Worm (Caenorhabditis elegans): ENCODE data around the gene Y41C4A.9.

The Y41C4A.9 gene

ce11 chrIII:11726590-11726989, 8.1 kb upstream of the Y41C4A.9 start, which contains the start of gene Y41C4A.12:
TSS of gene Y41C4A.12 (minus strand) at chrIII:11726690.
- TF ChIP-seq him-1 (tag; optimal IDR thresholded peaks at IDR 0.05), result no peak
- TF ChIP-seq dao-5 (tag; optimal IDR thresholded peaks at IDR 0.05), result no peak
- TF ChIP-seq W03F9.2 (tag; optimal IDR thresholded peaks at IDR 0.05), result no peak

- TF ChIP-seq him-1 (tag; optimal IDR thresholded peaks at IDR 0.05) (no peak), dao-5 (tag; optimal IDR thresholded peaks at IDR 0.05) (no peak), W03F9.2 (tag; optimal IDR thresholded peaks at IDR 0.05) (no peak)
These were observed 3.0 kb upstream of the Y41C4A.9 start, which contains the start of gene Y41C4A.32 for ce11 chrIII:11721405-11721804. TSS of gene Y41C4A.32 (plus strand) at chrIII:11721706.

ce11 chrIII:11719400-11719875, 993 bp upstream of the Y41C4A.9 start, which contains the start of the genes elb-1 and Y41C4A.11:
TSS of gene elb-1 (minus strand) at chrIII:11719450.
TSS of gene Y41C4A.11 (plus strand) at chrIII:11719860.
- TF ChIP-seq dao-5 (tag; optimal IDR thresholded peaks at IDR 0.05) (no peak), him-1 (tag; optimal IDR thresholded peaks at IDR 0.05) (no peak), W03F9.2 (tag; optimal IDR thresholded peaks at IDR 0.05) (no peak)

ce11 chrIII:11708722-11709121, 9.7 kb downstream of the Y41C4A.9 start, which contains the start of gene Y41C4A.8:
TSS of gene Y41C4A.8 (minus strand) at chrIII:11708822.
- no peak for TF ChIP-seq him-1 (tag; optimal IDR thresholded peaks at IDR 0.05)
- no peak for TF ChIP-seq dao-5 (tag; optimal IDR thresholded peaks at IDR 0.05)
- no peak for TF ChIP-seq W03F9.2 (tag; optimal IDR thresholded peaks at IDR 0.05)

- no peak for TF ChIP-seq him-1 (tag; optimal IDR thresholded peaks at IDR 0.05)
- no peak for TF ChIP-seq W03F9.2 (tag; optimal IDR thresholded peaks at IDR 0.05)
- no peak for TF ChIP-seq dao-5 (tag; optimal IDR thresholded peaks at IDR 0.05)
These were observed 11.8 kb downstream of the Y41C4A.9 start, which contains the start of gene col-96 for ce11 chrIII:11706665-11707064. TSS of gene col-96 (minus strand) at chrIII:11706765.

ce11 chrIII:11705930-11706329, 12.5 kb downstream of the Y41C4A.9 start:
- TF ChIP-seq dao-5 (tag; optimal IDR thresholded peaks at IDR 0.05) (no peak), him-1 (tag; optimal IDR thresholded peaks at IDR 0.05) (no peak), W03F9.2 (tag; optimal IDR thresholded peaks at IDR 0.05) (no peak)

- TF ChIP-seq W03F9.2 (tag; optimal IDR thresholded peaks at IDR 0.05) (no peak), dao-5 (tag; optimal IDR thresholded peaks at IDR 0.05) (no peak), him-1 (tag; optimal IDR thresholded peaks at IDR 0.05) (no peak)
These were observed 14.0 kb downstream of the Y41C4A.9 start for ce11 chrIII:11704377-11704978.

ce11 chrIII:11703776-11704093, 14.7 kb downstream of the Y41C4A.9 start, which contains the start of gene col-95:
TSS of gene col-95 (plus strand) at chrIII:11703994.
- no peak for TF ChIP-seq W03F9.2 (tag; optimal IDR thresholded peaks at IDR 0.05)
- TF ChIP-seq dao-5 (tag; optimal IDR thresholded peaks at IDR 0.05), result no peak
- TF ChIP-seq him-1 (tag; optimal IDR thresholded peaks at IDR 0.05), result no peak

- TF ChIP-seq dao-5 (tag; optimal IDR thresholded peaks at IDR 0.05), result no peak
These were observed 15.3 kb downstream of the Y41C4A.9 start for ce11 chrIII:11703006-11703775.

ce11 chrIII:11701863-11702262, 16.6 kb downstream of the Y41C4A.9 start:
- TF ChIP-seq W03F9.2 (tag; optimal IDR thresholded peaks at IDR 0.05), result no peak
- no peak for TF ChIP-seq him-1 (tag; optimal IDR thresholded peaks at IDR 0.05)
- TF ChIP-seq dao-5 (tag; optimal IDR thresholded peaks at IDR 0.05), result no peak

ce11 chrIII:11699959-11700358, 18.5 kb downstream of the Y41C4A.9 start, which contains the start of gene pqn-84:
TSS of gene pqn-84 (plus strand) at chrIII:11700259.
- TF ChIP-seq dao-5 (tag; optimal IDR thresholded peaks at IDR 0.05), result no peak
- no peak for TF ChIP-seq W03F9.2 (tag; optimal IDR thresholded peaks at IDR 0.05)
- TF ChIP-seq him-1 (tag; optimal IDR thresholded peaks at IDR 0.05), result no peak

- TF ChIP-seq W03F9.2 (tag; optimal IDR thresholded peaks at IDR 0.05) (no peak), him-1 (tag; optimal IDR thresholded peaks at IDR 0.05) (no peak), dao-5 (tag; optimal IDR thresholded peaks at IDR 0.05) (no peak)
These were observed 19.9 kb downstream of the Y41C4A.9 start, which contains the start of gene Y41C4A.7 for ce11 chrIII:11698569-11698968. TSS of gene Y41C4A.7 (plus strand) at chrIII:11698869.

ce11 chrIII:11696273-11696672, 22.2 kb downstream of the Y41C4A.9 start, which contains the start of gene Y41C4A.6:
TSS of gene Y41C4A.6 (plus strand) at chrIII:11696573.
- TF ChIP-seq dao-5 (tag; optimal IDR thresholded peaks at IDR 0.05), result no peak
- TF ChIP-seq W03F9.2 (tag; optimal IDR thresholded peaks at IDR 0.05), result no peak
- no peak for TF ChIP-seq him-1 (tag; optimal IDR thresholded peaks at IDR 0.05)

- no peak for TF ChIP-seq him-1 (tag; optimal IDR thresholded peaks at IDR 0.05)
- TF ChIP-seq dao-5 (tag; optimal IDR thresholded peaks at IDR 0.05), result no peak
- TF ChIP-seq W03F9.2 (tag; optimal IDR thresholded peaks at IDR 0.05), result no peak
These were observed 23.5 kb downstream of the Y41C4A.9 start, which contains the start of gene Y41C4A.22 for ce11 chrIII:11694975-11695374. TSS of gene Y41C4A.22 (plus strand) at chrIII:11695275.
